Fruit fly (Drosophila melanogaster): Measurements from ENCODE around the gene rtet.

The rtet gene

dm6 chr3R:21064000-21064924 lies 44.0 kb upstream of the rtet start, which contains the start of gene Cortactin (continued):
- no peak for TF ChIP-seq seq (GFP tag; IDR thresholded peaks at IDR 0.05)
- TF ChIP-seq CG5245 (GFP tag; optimal IDR thresholded peaks at IDR 0.05) = no peak
- TF ChIP-seq cad (GFP tag; optimal IDR thresholded peaks at IDR 0.05) = no peak
- no peak for TF ChIP-seq salm (tag; optimal IDR thresholded peaks at IDR 0.05)
- TF ChIP-seq CG10147 (GFP tag; optimal IDR thresholded peaks at IDR 0.05) = no peak
- peak; percentile 86 for TF ChIP-seq CG7963 (GFP tag; IDR thresholded peaks at IDR 0.05; ENCODE audit: partially characterized antibody)
- no peak for TF ChIP-seq gem (tag; optimal IDR thresholded peaks at IDR 0.05)
- no peak for TF ChIP-seq Atf-2 (GFP tag; optimal IDR thresholded peaks at IDR 0.05)
- TF ChIP-seq Stat92E (GFP tag; optimal IDR thresholded peaks at IDR 0.05) = no peak
- no peak for TF ChIP-seq CG14441 (GFP tag; IDR thresholded peaks at IDR 0.05)
- TF ChIP-seq ranshi (GFP tag; IDR thresholded peaks at IDR 0.05) = no peak
- TF ChIP-seq odd (GFP tag; optimal IDR thresholded peaks at IDR 0.05) = no peak
- no peak for TF ChIP-seq ap (GFP tag; IDR thresholded peaks at IDR 0.05)
- no peak for TF ChIP-seq crol (GFP tag; IDR thresholded peaks at IDR 0.05)
- TF ChIP-seq chm (GFP tag; IDR thresholded peaks at IDR 0.05) = peak; percentile 34; the same call in 1 of the 2 replicates
- no peak for TF ChIP-seq en (GFP tag; optimal IDR thresholded peaks at IDR 0.05)
- no peak; the same call in 2 of the 3 replicates for TF ChIP-seq gce (GFP tag; IDR thresholded peaks at IDR 0.05)
- TF ChIP-seq tll (GFP tag; optimal IDR thresholded peaks at IDR 0.05) = peak in 1 of 2 experiments; percentile 37
- no peak for TF ChIP-seq lola (GFP tag; optimal IDR thresholded peaks at IDR 0.05)
- TF ChIP-seq Deaf1 (tag; optimal IDR thresholded peaks at IDR 0.05) = peak; percentile 75
- no peak for TF ChIP-seq CG10321 (GFP tag; IDR thresholded peaks at IDR 0.05)
- TF ChIP-seq CG16815 (GFP tag; optimal IDR thresholded peaks at IDR 0.05) = no peak
- TF ChIP-seq CG3847 (GFP tag; IDR thresholded peaks at IDR 0.05) = peak; percentile 25; the same call in 1 of the 2 replicates
- no peak for TF ChIP-seq Mad (GFP tag; optimal IDR thresholded peaks at IDR 0.05)
- no peak for TF ChIP-seq pita (GFP tag; optimal IDR thresholded peaks at IDR 0.05)
- TF ChIP-seq p53 (GFP tag; optimal IDR thresholded peaks at IDR 0.05) = no peak
- peak; percentile 95 for TF ChIP-seq CG42726 (GFP tag; IDR thresholded peaks at IDR 0.05; ENCODE audit: partially characterized antibody)
- peak; percentile 91 for TF ChIP-seq tna (GFP tag; IDR thresholded peaks at IDR 0.05; ENCODE audit: partially characterized antibody)
- no peak for TF ChIP-seq Drgx (GFP tag; IDR thresholded peaks at IDR 0.05)
- TF ChIP-seq fd64A (GFP tag; optimal IDR thresholded peaks at IDR 0.05) = no peak
- TF ChIP-seq NC2β (GFP tag; optimal IDR thresholded peaks at IDR 0.05) = no peak
- TF ChIP-seq oc (tag; optimal IDR thresholded peaks at IDR 0.05) = no peak
- no peak for TF ChIP-seq Fer2 (tag; optimal IDR thresholded peaks at IDR 0.05)
- TF ChIP-seq lilli (GFP tag; optimal IDR thresholded peaks at IDR 0.05) = no peak
- no peak for TF ChIP-seq Sin3A (optimal IDR thresholded peaks at IDR 0.05)
- no peak for TF ChIP-seq CG11093 (GFP tag; IDR thresholded peaks at IDR 0.05)
- no peak for TF ChIP-seq ttk (GFP tag; IDR thresholded peaks at IDR 0.05)
- TF ChIP-seq mld (GFP tag; IDR thresholded peaks at IDR 0.05; ENCODE audit: partially characterized antibody) = peak; percentile 70
- TF ChIP-seq CG17912 (GFP tag; optimal IDR thresholded peaks at IDR 0.05) = peak; percentile 34
- no peak for TF ChIP-seq sima (GFP tag; optimal IDR thresholded peaks at IDR 0.05)
- no peak for TF ChIP-seq Gsc (GFP tag; IDR thresholded peaks at IDR 0.05)
- no peak for TF ChIP-seq sd (tag; optimal IDR thresholded peaks at IDR 0.05)
- peak; percentile 94 for TF ChIP-seq pzg (GFP tag; optimal IDR thresholded peaks at IDR 0.05)
- TF ChIP-seq CG10543 (GFP tag; optimal IDR thresholded peaks at IDR 0.05) = no peak
- no peak for TF ChIP-seq gt (GFP tag; IDR thresholded peaks at IDR 0.05)
- no peak for TF ChIP-seq CG6765 (GFP tag; optimal IDR thresholded peaks at IDR 0.05)
- TF ChIP-seq BEAF-32 (GFP tag; optimal IDR thresholded peaks at IDR 0.05) = peak; percentile 90
- TF ChIP-seq org-1 (GFP tag; optimal IDR thresholded peaks at IDR 0.05) = no peak
